Worm (Caenorhabditis elegans): ENCODE measurements around the gene syx-16.

DNA sequence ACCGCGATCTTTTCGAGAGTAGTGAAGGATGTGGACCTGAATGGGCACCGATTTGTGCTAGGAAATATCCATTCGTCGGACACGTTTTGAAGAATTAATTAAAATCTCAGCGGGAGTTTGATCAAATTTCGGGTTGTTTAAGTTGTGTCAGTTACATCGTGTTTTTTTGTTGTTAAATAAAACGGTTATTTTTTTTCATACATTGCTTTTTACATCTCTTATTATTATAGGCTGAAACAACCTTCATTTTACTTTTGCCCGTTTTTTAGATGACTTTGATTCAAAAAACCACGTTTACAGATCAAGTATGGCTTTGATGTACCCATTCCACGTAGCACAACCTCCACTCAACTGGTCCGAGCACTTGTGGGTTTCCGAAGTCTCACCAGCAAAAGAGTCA, 35.8 kb downstream of the syx-16 start, which contains the start of gene emb-1:
- TF ChIP-seq nhr-77 (tag; optimal IDR thresholded peaks at IDR 0.05) (no peak), ZK546.5 (tag; optimal IDR thresholded peaks at IDR 0.05) (no peak), snpc-4 (tag; optimal IDR thresholded peaks at IDR 0.05) (no peak), lin-13 (GFP tag; optimal IDR thresholded peaks at IDR 0.05) (no peak), sma-3 (GFP tag; optimal IDR thresholded peaks at IDR 0.05) (no peak), zag-1 (tag; optimal IDR thresholded peaks at IDR 0.05) (no peak), mab-5 (tag; optimal IDR thresholded peaks at IDR 0.05) (no peak), ceh-82 (tag; optimal IDR thresholded peaks at IDR 0.05) (no peak), lin-11 (tag; optimal IDR thresholded peaks at IDR 0.05) (no peak)
